Fruit fly (Drosophila melanogaster): Measurements from ENCODE around the gene CG32112.

The CG32112 gene

dm6 chr3L:12725749-12726148 lies 15.8 kb upstream of the CG32112 start (continued):
- no peak for TF ChIP-seq HmgD (GFP tag; optimal IDR thresholded peaks at IDR 0.05)
- TF ChIP-seq CG14710 (tag; optimal IDR thresholded peaks at IDR 0.05): peak; percentile 27
- TF ChIP-seq CG18262 (tag; optimal IDR thresholded peaks at IDR 0.05): peak; percentile 13
- no peak for TF ChIP-seq caup (GFP tag; optimal IDR thresholded peaks at IDR 0.05; ENCODE audit: severe bottlenecking)
- TF ChIP-seq Lhr (GFP tag; optimal IDR thresholded peaks at IDR 0.05): no peak
- TF ChIP-seq CG11723 (GFP tag; optimal IDR thresholded peaks at IDR 0.05): no peak
- TF ChIP-seq Max (GFP tag; optimal IDR thresholded peaks at IDR 0.05): peak; percentile 5
- TF ChIP-seq tap (tag; optimal IDR thresholded peaks at IDR 0.05): no peak
- TF ChIP-seq CG17186 (GFP tag; optimal IDR thresholded peaks at IDR 0.05): no peak
- peak; percentile 30 for TF ChIP-seq dmrt11E (tag; optimal IDR thresholded peaks at IDR 0.05)
- TF ChIP-seq zf30C (GFP tag; optimal IDR thresholded peaks at IDR 0.05): no peak
- TF ChIP-seq pb (GFP tag; optimal IDR thresholded peaks at IDR 0.05): no peak
- TF ChIP-seq CG6254 (GFP tag; optimal IDR thresholded peaks at IDR 0.05): peak; percentile 25
- TF ChIP-seq Hsf (GFP tag; optimal IDR thresholded peaks at IDR 0.05): no peak
- TF ChIP-seq Dp (GFP tag; optimal IDR thresholded peaks at IDR 0.05): no peak
- no peak for TF ChIP-seq eve (GFP tag; optimal IDR thresholded peaks at IDR 0.05)
- no peak for TF ChIP-seq Rx (GFP tag; IDR thresholded peaks at IDR 0.05)
- no peak for TF ChIP-seq lbe (GFP tag; optimal IDR thresholded peaks at IDR 0.05)
- no peak for TF ChIP-seq CG34376 (GFP tag; optimal IDR thresholded peaks at IDR 0.05)
- TF ChIP-seq Mes4 (GFP tag; optimal IDR thresholded peaks at IDR 0.05): no peak
- TF ChIP-seq org-1 (GFP tag; optimal IDR thresholded peaks at IDR 0.05): no peak
- no peak for TF ChIP-seq CG4424 (GFP tag; optimal IDR thresholded peaks at IDR 0.05)
- peak; percentile 12 for TF ChIP-seq Blimp-1 (GFP tag; optimal IDR thresholded peaks at IDR 0.05)
- TF ChIP-seq trem (tag; optimal IDR thresholded peaks at IDR 0.05): no peak
- TF ChIP-seq CG10431 (GFP tag; optimal IDR thresholded peaks at IDR 0.05): no peak
- TF ChIP-seq grn (GFP tag; optimal IDR thresholded peaks at IDR 0.05): no peak
- no peak for TF ChIP-seq CG7745 (tag; optimal IDR thresholded peaks at IDR 0.05)
- TF ChIP-seq Optix (GFP tag; IDR thresholded peaks at IDR 0.05): no peak
- peak; percentile 6 for TF ChIP-seq CG10654 (GFP tag; optimal IDR thresholded peaks at IDR 0.05)
- TF ChIP-seq disco-r (GFP tag; optimal IDR thresholded peaks at IDR 0.05): no peak
- TF ChIP-seq Neu2 (GFP tag; optimal IDR thresholded peaks at IDR 0.05; ENCODE audit: borderline replicate concordance): no peak
- no peak for TF ChIP-seq Opbp (GFP tag; IDR thresholded peaks at IDR 0.05; ENCODE audit: partially characterized antibody)
- no peak for TF ChIP-seq kni (GFP tag; optimal IDR thresholded peaks at IDR 0.05)
- no peak for TF ChIP-seq jing (GFP tag; optimal IDR thresholded peaks at IDR 0.05)
- TF ChIP-seq Dek (tag; optimal IDR thresholded peaks at IDR 0.05): no peak
- TF ChIP-seq Bteb2 (GFP tag; optimal IDR thresholded peaks at IDR 0.05): no peak
- no peak for TF ChIP-seq gcm (GFP tag; optimal IDR thresholded peaks at IDR 0.05)
- no peak for TF ChIP-seq pum (GFP tag; optimal IDR thresholded peaks at IDR 0.05)
- no peak for TF ChIP-seq MESR4 (GFP tag; optimal IDR thresholded peaks at IDR 0.05)
- TF ChIP-seq ham (GFP tag; IDR thresholded peaks at IDR 0.05): no peak
- no peak for TF ChIP-seq CG1647 (GFP tag; optimal IDR thresholded peaks at IDR 0.05)
- TF ChIP-seq CrebB (tag; optimal IDR thresholded peaks at IDR 0.05): no peak
- no peak for TF ChIP-seq Usf (GFP tag; optimal IDR thresholded peaks at IDR 0.05)
- TF ChIP-seq CG16863 (GFP tag; optimal IDR thresholded peaks at IDR 0.05): no peak
- TF ChIP-seq zen (tag; optimal IDR thresholded peaks at IDR 0.05): peak; percentile 11
- TF ChIP-seq sens (GFP tag): peak; percentile 87
- TF ChIP-seq CG12155 (GFP tag; optimal IDR thresholded peaks at IDR 0.05): no peak
- no peak for TF ChIP-seq Mad (GFP tag; optimal IDR thresholded peaks at IDR 0.05)
- TF ChIP-seq Side (GFP tag; optimal IDR thresholded peaks at IDR 0.05): no peak
- TF ChIP-seq emc (GFP tag; optimal IDR thresholded peaks at IDR 0.05): no peak
- TF ChIP-seq Atf-2 (GFP tag; optimal IDR thresholded peaks at IDR 0.05): no peak
- TF ChIP-seq CG11093 (GFP tag; IDR thresholded peaks at IDR 0.05): no peak
